Fruit fly (Drosophila melanogaster) whole organism: ENCODE measurements around the gene Idgf1.

ENCODE experiments used
- CG8478 ChIP-seq: fragments of >200 bp; optimal IDR thresholded peaks from 2 replicates; lab custom pipeline; 2018; ENCODE audit warnings: inconsistent platforms
- Dll ChIP-seq: fragments of >200 bp; optimal IDR thresholded peaks from 2 replicates; lab custom pipeline; 2017
- EcR ChIP-seq, 2 experiments: fragments of >200 bp; optimal IDR thresholded peaks; 2 replicates each; lab custom pipeline; 2017; ENCODE audit warnings: missing biosample characterization in 2 of 2, missing genetic modification characterization in 2 of 2, missing genetic modification reagents in 2 of 2
- pan ChIP-seq: fragments of >200 bp; optimal IDR thresholded peaks from 2 replicates; lab custom pipeline; 2017
- psq ChIP-seq: fragments of >200 bp; optimal IDR thresholded peaks from 2 replicates; lab custom pipeline; 2017
- usp ChIP-seq: fragments of >200 bp; optimal IDR thresholded peaks from 2 replicates; lab custom pipeline; 2017; ENCODE audit warnings: missing biosample characterization, missing genetic modification characterization, mixed read lengths

DNA sequence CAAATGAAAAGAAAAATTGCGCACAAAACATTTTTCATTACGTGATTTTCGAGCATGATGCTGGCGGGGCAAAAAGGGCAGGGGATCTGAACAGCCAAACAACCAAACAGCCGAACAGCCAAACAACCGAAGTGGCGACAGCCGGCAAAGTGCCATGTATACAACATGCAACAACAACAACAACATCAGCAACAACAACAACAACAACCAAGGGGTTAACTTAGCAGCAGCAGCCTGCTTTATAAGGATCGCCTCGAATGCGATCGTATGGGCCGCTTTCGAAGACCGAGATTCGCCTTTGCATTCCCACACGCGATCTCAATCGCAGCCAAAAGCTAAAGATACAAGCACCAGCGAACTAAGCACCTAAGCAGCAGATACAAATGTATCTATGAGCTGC lies 18.6 kb downstream of the Idgf1 start:
- no peak for TF ChIP-seq usp (GFP tag; lab: Kevin White, UChicago)
- TF ChIP-seq psq, result no peak
- no peak for TF ChIP-seq Dll (lab: Kevin White, UChicago)
- no peak for TF ChIP-seq CG8478 (lab: Kevin White, UChicago)
- no peak for TF ChIP-seq EcR (GFP tag; optimal IDR thresholded peaks at IDR 0.05; lab: Kevin White, UChicago)
- no peak for TF ChIP-seq pan (lab: Kevin White, UChicago)
